Worm (Caenorhabditis elegans) whole organism, L4 larva: ENCODE measurements around the gene srh-16.
A peak's percentile ranks its signal among the peaks of the same experiment; 100 is the strongest.

Source experiments
- F10B5.3 ChIP-seq: sonication (generic microtip); optimal IDR thresholded peaks from 2 replicates; lab custom pipeline; 2016; ENCODE audit warnings: mild to moderate bottlenecking, missing genetic modification characterization, missing compliant biosample characterization
- F26F4.8 ChIP-seq: fragments of 200-800 bp; sonication (Bioruptor generic); conservative IDR thresholded peaks from 2 replicates; pipeline ENCODE4 v1.3.6; 2022; ENCODE audit warnings: missing genetic modification characterization, missing compliant biosample characterization
- F37D6.2 ChIP-seq: sonication (generic microtip); optimal IDR thresholded peaks from 2 replicates; lab custom pipeline; 2016; ENCODE audit warnings: mild to moderate bottlenecking, missing genetic modification characterization, missing compliant biosample characterization
- F49E8.2 ChIP-seq: sonication (generic microtip); optimal IDR thresholded peaks from 2 replicates; lab custom pipeline; 2016; ENCODE audit warnings: missing compliant biosample characterization, mild to moderate bottlenecking, missing genetic modification characterization, borderline replicate concordance
- Y75B8A.6 ChIP-seq: fragments of 200-800 bp; sonication (Bioruptor generic); IDR thresholded peaks from 2 replicates; pipeline ENCODE4 v1.3.6; 2022; ENCODE audit warnings: missing genetic modification reagents, missing genetic modification characterization, missing compliant biosample characterization
- ZK546.5 ChIP-seq, 2 experiments: sonication (generic microtip); optimal IDR thresholded peaks; 2 replicates each; lab custom pipeline; 2017; ENCODE audit warnings: missing biosample characterization in 2 of 2, missing genetic modification characterization in 2 of 2
- aha-1 ChIP-seq: fragments of 150-350 bp; peaks from one replicate; lab custom pipeline; 2014; ENCODE audit warnings: missing biosample characterization, missing genetic modification characterization
- attf-4 ChIP-seq: sonication (generic microtip); optimal IDR thresholded peaks from 3 replicates; lab custom pipeline; 2017; ENCODE audit warnings: missing biosample characterization, missing genetic modification characterization
- ceh-20 ChIP-seq: fragments of 200-800 bp; sonication (Bioruptor generic); IDR thresholded peaks from 2 replicates; pipeline ENCODE4 v1.3.6; 2022; ENCODE audit warnings: missing genetic modification reagents, missing genetic modification characterization, missing compliant biosample characterization
- ceh-32 ChIP-seq: sonication (generic microtip); optimal IDR thresholded peaks from 2 replicates; lab custom pipeline; 2016; ENCODE audit warnings: mild to moderate bottlenecking, missing genetic modification characterization, missing compliant biosample characterization; ENCODE audit not compliant: poor library complexity
- ceh-44 ChIP-seq: fragments of 200-800 bp; sonication (Bioruptor generic); IDR thresholded peaks from 2 replicates; pipeline ENCODE4 v1.3.6; 2022; ENCODE audit warnings: missing genetic modification reagents, missing genetic modification characterization, missing compliant biosample characterization
- ceh-62 ChIP-seq: sonication (generic microtip); optimal IDR thresholded peaks from 2 replicates; lab custom pipeline; 2017; ENCODE audit warnings: missing biosample characterization, missing genetic modification characterization
- ceh-82 ChIP-seq: sonication (generic microtip); optimal IDR thresholded peaks from 2 replicates; lab custom pipeline; 2017; ENCODE audit warnings: missing biosample characterization, missing genetic modification characterization
- ces-1 ChIP-seq: fragments of 150-350 bp; sonication (generic microtip); optimal IDR thresholded peaks from 4 replicates; lab custom pipeline; 2014; ENCODE audit warnings: missing biosample characterization, missing genetic modification reagents, missing genetic modification characterization
- daf-19 ChIP-seq: fragments of 200-800 bp; sonication (Bioruptor generic); conservative IDR thresholded peaks from 2 replicates; pipeline ENCODE4 v1.3.6; 2022; ENCODE audit warnings: missing genetic modification characterization, missing compliant biosample characterization
- dmd-6 ChIP-seq: fragments of 200-800 bp; sonication (Bioruptor generic); IDR thresholded peaks from 2 replicates; pipeline ENCODE4 v1.3.6; 2022; ENCODE audit warnings: missing genetic modification reagents, missing genetic modification characterization, missing compliant biosample characterization
- dmd-8 ChIP-seq: fragments of 200-800 bp; sonication (Bioruptor generic); IDR thresholded peaks from 2 replicates; pipeline ENCODE4 v1.3.6; 2022; ENCODE audit warnings: missing genetic modification characterization, missing compliant biosample characterization
- dmd-9 ChIP-seq: fragments of 200-800 bp; sonication (Bioruptor generic); IDR thresholded peaks from 2 replicates; pipeline ENCODE4 v1.3.6; 2022; ENCODE audit warnings: missing genetic modification reagents, missing genetic modification characterization, missing compliant biosample characterization
- dve-1 ChIP-seq: sonication (generic microtip); optimal IDR thresholded peaks from 2 replicates; lab custom pipeline; 2017; ENCODE audit warnings: antibody characterized with exemption, mild to moderate bottlenecking, missing genetic modification characterization, missing compliant biosample characterization; ENCODE audit not compliant: insufficient read depth
- egl-43 ChIP-seq: fragments of 200-800 bp; sonication (Bioruptor generic); IDR thresholded peaks from 2 replicates; pipeline ENCODE4 v1.3.6; 2022; ENCODE audit warnings: missing genetic modification reagents, missing genetic modification characterization, missing compliant biosample characterization
- fkh-10 ChIP-seq: fragments of 150-350 bp; optimal IDR thresholded peaks from 2 replicates; lab custom pipeline; 2014; ENCODE audit warnings: missing biosample characterization, missing genetic modification reagents, missing genetic modification characterization
- hif-1 ChIP-seq, 2 experiments: sonication (generic microtip); optimal IDR thresholded peaks; 2 replicates each; lab custom pipeline; 2016 to 2017; ENCODE audit warnings: missing compliant biosample characterization in 2 of 2, missing genetic modification characterization in 2 of 2, missing genetic modification reagents in 2 of 2, missing genotype in 2 of 2, mild to moderate bottlenecking in 1 of 2
- hlh-11 ChIP-seq: fragments of 200-800 bp; sonication (Bioruptor generic); optimal IDR thresholded peaks from 2 replicates; lab custom pipeline; 2018; ENCODE audit warnings: mild to moderate bottlenecking, missing genetic modification characterization, missing compliant biosample characterization
- hlh-30 ChIP-seq: sonication (generic microtip); optimal IDR thresholded peaks from 2 replicates; lab custom pipeline; 2017; ENCODE audit warnings: antibody characterized with exemption, mild to moderate bottlenecking, missing genetic modification characterization, missing compliant biosample characterization; ENCODE audit not compliant: insufficient read depth
- lin-13 ChIP-seq: fragments of 150-350 bp; optimal IDR thresholded peaks from 2 replicates; lab custom pipeline; 2014; ENCODE audit warnings: missing biosample characterization, missing genetic modification reagents, missing genetic modification characterization
- lin-15B ChIP-seq: fragments of 150-350 bp; sonication (generic microtip); optimal IDR thresholded peaks from 3 replicates; lab custom pipeline; 2014; ENCODE audit warnings: missing biosample characterization, missing genetic modification characterization
- lin-38 ChIP-seq: fragments of 200-800 bp; sonication (Bioruptor generic); IDR thresholded peaks from 2 replicates; pipeline ENCODE4 v1.3.6; 2022; ENCODE audit warnings: missing genetic modification reagents, missing genetic modification characterization, missing compliant biosample characterization
- lin-39 ChIP-seq: fragments of 150-350 bp; optimal IDR thresholded peaks from 2 replicates; lab custom pipeline; 2014; ENCODE audit warnings: missing biosample characterization, missing genetic modification reagents, missing genetic modification characterization
- lsy-2 ChIP-seq, 2 experiments: fragments of 150-350 bp in 1 of 2; sonication (generic microtip) in 1 of 2; optimal IDR thresholded peaks; 2 replicates each; lab custom pipeline; 2014 to 2017; ENCODE audit warnings: missing biosample characterization in 2 of 2, missing genetic modification characterization in 2 of 2
- madf-5 ChIP-seq, 2 experiments: fragments of 200-800 bp; sonication (Bioruptor generic); IDR thresholded peaks; 2 replicates each; pipeline ENCODE4 v1.3.6; 2022; ENCODE audit warnings: missing compliant biosample characterization in 2 of 2, missing genetic modification characterization in 2 of 2
- madf-9 ChIP-seq: fragments of 200-800 bp; sonication (Bioruptor generic); conservative IDR thresholded peaks from 2 replicates; pipeline ENCODE4 v1.3.6; 2022; ENCODE audit warnings: missing genetic modification reagents, missing genetic modification characterization, missing compliant biosample characterization
- mep-1 ChIP-seq: fragments of 150-350 bp; sonication (generic microtip); optimal IDR thresholded peaks from 3 replicates; lab custom pipeline; 2014; ENCODE audit warnings: missing biosample characterization, missing genetic modification characterization
- nhr-11 ChIP-seq: fragments of 150-350 bp; optimal IDR thresholded peaks from 2 replicates; lab custom pipeline; 2014; ENCODE audit warnings: missing biosample characterization, missing genetic modification characterization
- nhr-111 ChIP-seq: fragments of 200-800 bp; sonication (Bioruptor generic); optimal IDR thresholded peaks from 2 replicates; lab custom pipeline; 2018; ENCODE audit warnings: mild to moderate bottlenecking, missing genetic modification characterization, missing compliant biosample characterization
- nhr-25 ChIP-seq: sonication (generic microtip); optimal IDR thresholded peaks from 2 replicates; lab custom pipeline; 2017; ENCODE audit warnings: missing genetic modification characterization, mild to moderate bottlenecking, missing compliant biosample characterization, antibody characterized with exemption, moderate library complexity, borderline replicate concordance; ENCODE audit not compliant: insufficient read depth
- nhr-41 ChIP-seq: fragments of 200-800 bp; sonication (Bioruptor generic); IDR thresholded peaks from 2 replicates; pipeline ENCODE4 v1.3.6; 2022; ENCODE audit warnings: missing genetic modification reagents, missing genetic modification characterization, missing compliant biosample characterization
- nhr-6 ChIP-seq: fragments of 150-350 bp; optimal IDR thresholded peaks from 2 replicates; lab custom pipeline; 2014; ENCODE audit warnings: missing biosample characterization, missing genetic modification characterization
- nhr-77 ChIP-seq: fragments of 150-350 bp; optimal IDR thresholded peaks from 2 replicates; lab custom pipeline; 2014; ENCODE audit warnings: missing biosample characterization, missing genetic modification characterization
- pha-4 ChIP-seq, 2 experiments: fragments of 150-350 bp in 1 of 2; fragments of 200-800 bp in 1 of 2; sonication (Bioruptor generic) in 1 of 2; IDR thresholded peaks in 1 of 2; optimal IDR thresholded peaks in 1 of 2; 2 replicates each; pipeline versions ENCODE4 v1.3.6 to Lab custom; 2014 to 2022; ENCODE audit warnings: missing genetic modification characterization in 2 of 2, missing genetic modification reagents in 2 of 2, missing biosample characterization in 1 of 2, missing compliant biosample characterization in 1 of 2
- php-3 ChIP-seq: fragments of 200-800 bp; sonication (Bioruptor generic); IDR thresholded peaks from 2 replicates; pipeline ENCODE4 v1.3.6; 2022; ENCODE audit warnings: missing genetic modification reagents, missing genetic modification characterization, missing compliant biosample characterization
- sdz-12 ChIP-seq: fragments of 200-800 bp; sonication (Bioruptor generic); optimal IDR thresholded peaks from 2 replicates; lab custom pipeline; 2018; ENCODE audit warnings: mild to moderate bottlenecking, missing genetic modification characterization, missing compliant biosample characterization
- snpc-4 ChIP-seq: fragments of 150-350 bp; optimal IDR thresholded peaks from 2 replicates; lab custom pipeline; 2014; ENCODE audit warnings: missing biosample characterization, missing genetic modification characterization
- spr-1 ChIP-seq: sonication (generic microtip); optimal IDR thresholded peaks from 2 replicates; lab custom pipeline; 2016; ENCODE audit warnings: mild to moderate bottlenecking, missing genetic modification characterization, missing compliant biosample characterization
- tra-1 ChIP-seq: fragments of 200-800 bp; sonication (Bioruptor generic); IDR thresholded peaks from 2 replicates; pipeline ENCODE4 v1.3.6; 2022; ENCODE audit warnings: missing genetic modification reagents, missing genetic modification characterization, missing compliant biosample characterization
- unc-130 ChIP-seq: sonication (generic microtip); optimal IDR thresholded peaks from 2 replicates; lab custom pipeline; 2016; ENCODE audit warnings: missing genetic modification reagents, missing genetic modification characterization, missing compliant biosample characterization
- unc-39 ChIP-seq: sonication (generic microtip); optimal IDR thresholded peaks from 2 replicates; lab custom pipeline; 2017; ENCODE audit warnings: missing biosample characterization, missing genetic modification characterization
- zag-1 ChIP-seq: fragments of 150-350 bp; optimal IDR thresholded peaks from 2 replicates; lab custom pipeline; 2014; ENCODE audit warnings: missing biosample characterization, missing genetic modification characterization
- zfp-3 ChIP-seq: fragments of 200-800 bp; sonication (Bioruptor generic); conservative IDR thresholded peaks from 2 replicates; pipeline ENCODE4 v1.3.6; 2022; ENCODE audit warnings: missing genetic modification reagents, missing genetic modification characterization, missing compliant biosample characterization
- zip-11 ChIP-seq: fragments of 200-800 bp; sonication (Bioruptor generic); IDR thresholded peaks from 2 replicates; pipeline ENCODE4 v1.3.6; 2022; ENCODE audit warnings: missing genetic modification characterization, missing compliant biosample characterization
- ztf-7 ChIP-seq: fragments of 150-350 bp; optimal IDR thresholded peaks from 2 replicates; lab custom pipeline; 2014; ENCODE audit warnings: missing biosample characterization, missing genetic modification characterization

The srh-16 gene

ce11 chrV:12291587-12291986 is at the start of gene srh-16, which contains the start of gene srpa-68 (continued):
- TF ChIP-seq hlh-30 (tag; lab: Kevin White, UChicago) (peak; percentile 80), dmd-9 (no peak), lin-13 (GFP tag; lab: Kevin White, UChicago) (peak; percentile 74), Y75B8A.6 (GFP tag; lab: Robert Waterston, UW) (no peak), zip-11 (no peak), F49E8.2 (tag; lab: Kevin White, UChicago) (peak; percentile 69), unc-130 (GFP tag; lab: Kevin White, UChicago) (peak; percentile 59), lsy-2 (tag; optimal IDR thresholded peaks at IDR 0.05; lab: Kevin White, UChicago) (peak; percentile 22 to 94), attf-4 (tag; lab: Kevin White, UChicago) (no peak), nhr-6 (tag; lab: Kevin White, UChicago) (peak; percentile 97), ztf-7 (tag; lab: Kevin White, UChicago) (peak; percentile 74), lin-39 (no peak), ces-1 (GFP tag; lab: Kevin White, UChicago) (no peak), dmd-8 (no peak), daf-19 (GFP tag; lab: Robert Waterston, UW) (0 out of 2 replicates have a peak, but pooled peaks have one; percentile 17), pha-4 (GFP tag; IDR thresholded peaks at IDR 0.05; lab: Robert Waterston, UW) (peak; percentile 80; the same call in 1 of the 2 replicates), pha-4 (tag; optimal IDR thresholded peaks at IDR 0.05; lab: Kevin White, UChicago) (no peak), nhr-25 (tag; lab: Kevin White, UChicago) (no peak), ceh-44 (no peak), php-3 (no peak), mep-1 (peak; percentile 90), F26F4.8 (GFP tag; lab: Robert Waterston, UW) (no peak), snpc-4 (no peak), ceh-82 (tag; lab: Kevin White, UChicago) (no peak), unc-39 (tag; lab: Kevin White, UChicago) (no peak), ZK546.5 (tag; optimal IDR thresholded peaks at IDR 0.05; lab: Kevin White, UChicago) (no peak), hlh-11 (tag; lab: Kevin White, UChicago) (peak; percentile 80), egl-43 (GFP tag; lab: Robert Waterston, UW) (0 out of 2 replicates have a peak, but pooled peaks have one; percentile 53), ceh-20 (GFP tag; lab: Robert Waterston, UW) (peak; percentile 87), ceh-62 (tag; lab: Kevin White, UChicago) (no peak), madf-5 (GFP tag; IDR thresholded peaks at IDR 0.05; lab: Robert Waterston, UW) (no peak), dmd-6 (GFP tag; lab: Robert Waterston, UW) (peak; percentile 79), lin-15B (tag; lab: Kevin White, UChicago) (peak; percentile 37), zag-1 (tag; lab: Kevin White, UChicago) (no peak), F37D6.2 (tag; lab: Kevin White, UChicago) (peak; percentile 71), hif-1 (tag; optimal IDR thresholded peaks at IDR 0.05; lab: Kevin White, UChicago) (peak in 1 of 2 experiments; percentile 44), sdz-12 (no peak), nhr-77 (tag; lab: Kevin White, UChicago) (peak; percentile 37), aha-1 (tag; lab: Kevin White, UChicago) (peak; percentile 97), spr-1 (tag; lab: Kevin White, UChicago) (peak; percentile 81), nhr-11 (tag; lab: Kevin White, UChicago) (peak; percentile 56), F10B5.3 (peak; percentile 79), ceh-32 (peak; percentile 26), nhr-111 (GFP tag; lab: Kevin White, UChicago) (no peak), zfp-3 (GFP tag; lab: Robert Waterston, UW) (no peak), nhr-41 (GFP tag; lab: Robert Waterston, UW) (no peak), fkh-10 (GFP tag; lab: Kevin White, UChicago) (peak; percentile 46), madf-9 (GFP tag; lab: Robert Waterston, UW) (no peak), lin-38 (GFP tag; lab: Robert Waterston, UW) (peak; percentile 88), tra-1 (GFP tag; lab: Robert Waterston, UW) (0 out of 2 replicates have a peak, but pooled peaks have one; percentile 21), dve-1 (peak; percentile 88)
